Worm (Caenorhabditis elegans) whole organism, early embryonic: Measurements from ENCODE around the gene str-263.

Experiments used
- ama-1 ChIP-seq: fragments of 150-350 bp; optimal IDR thresholded peaks from 2 replicates; lab custom pipeline; 2014
- flt-1 ChIP-seq: fragments of 200-800 bp; sonication (Bioruptor generic); IDR thresholded peaks from 2 replicates; pipeline ENCODE4 v1.3.6; 2022; ENCODE audit warnings: missing genetic modification characterization, missing compliant biosample characterization
- hmbx-1 ChIP-seq: sonication (generic microtip); optimal IDR thresholded peaks from 2 replicates; lab custom pipeline; 2016; ENCODE audit warnings: mild to moderate bottlenecking, missing genetic modification characterization, missing compliant biosample characterization
- hmg-4 ChIP-seq: fragments of 200-800 bp; sonication (Bioruptor generic); optimal IDR thresholded peaks from 2 replicates; lab custom pipeline; 2018; ENCODE audit warnings: mild to moderate bottlenecking, missing genetic modification characterization, missing compliant biosample characterization
- pes-1 ChIP-seq: fragments of 200-800 bp; sonication (Bioruptor generic); IDR thresholded peaks from 2 replicates; pipeline ENCODE4 v1.3.6; 2022; ENCODE audit warnings: missing genetic modification reagents, missing genetic modification characterization, missing compliant biosample characterization
- tbx-37 ChIP-seq: fragments of 200-800 bp; sonication (Bioruptor generic); conservative IDR thresholded peaks from 2 replicates; pipeline ENCODE4 v1.3.6; 2022; ENCODE audit warnings: missing genetic modification reagents, missing genetic modification characterization, missing compliant biosample characterization
- tra-4 ChIP-seq: sonication (generic microtip); optimal IDR thresholded peaks from 2 replicates; lab custom pipeline; 2017; ENCODE audit warnings: missing genetic modification characterization, missing compliant biosample characterization

DNA sequence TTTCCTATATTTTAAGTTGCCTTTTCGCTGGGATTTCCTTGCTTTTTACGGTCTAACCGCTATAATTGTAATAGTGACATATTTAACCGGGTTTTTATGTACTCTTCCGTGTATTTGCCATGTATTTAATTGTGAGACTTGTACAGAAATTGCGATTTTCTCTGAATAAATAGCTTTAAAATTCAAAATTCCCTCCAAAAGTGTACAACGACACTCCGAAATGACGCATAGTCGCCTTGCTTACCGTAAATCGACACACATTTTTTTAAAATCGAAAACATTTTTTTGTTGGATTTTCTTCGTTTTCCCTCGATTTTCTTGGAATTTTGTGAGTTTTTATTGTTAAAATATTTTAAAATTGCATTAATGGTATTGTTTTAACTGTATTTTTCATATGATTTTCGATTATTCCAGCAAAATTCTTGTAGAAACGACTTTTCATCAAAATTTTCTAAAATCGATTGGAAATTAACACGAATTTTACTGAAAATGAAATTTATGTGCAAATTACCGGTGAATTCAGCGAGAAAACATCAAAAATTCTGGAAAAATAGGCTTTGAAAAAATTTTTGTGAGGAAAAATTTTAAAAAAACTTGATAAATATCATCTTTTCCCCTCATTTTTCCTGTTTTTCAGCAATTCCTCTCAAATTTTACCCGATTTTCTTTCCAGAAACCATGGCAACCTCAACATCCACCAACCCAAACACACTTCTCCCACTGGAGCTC lies 43.1 kb upstream of the str-263 start, which contains the start of gene lsm-5:
- no peak for TF ChIP-seq hmbx-1
- no peak for TF ChIP-seq tra-4
- TF ChIP-seq pes-1 (GFP tag; lab: Robert Waterston, UW) = no peak
- no peak for TF ChIP-seq tbx-37
- TF ChIP-seq hmg-4 (GFP tag; lab: Kevin White, UChicago) = no peak
- no peak for TF ChIP-seq flt-1 (GFP tag; lab: Robert Waterston, UW)
- no peak for TF ChIP-seq ama-1
